Worm (Caenorhabditis elegans) whole organism, mixed stage, embryonic: Measurements from ENCODE around the gene F55F1.2.

Source experiments
- M03D4.4 ChIP-seq: sonication (generic microtip); optimal IDR thresholded peaks from 2 replicates; lab custom pipeline; 2017; ENCODE audit warnings: mild to moderate bottlenecking, missing genetic modification characterization, missing compliant biosample characterization
- bed-3 ChIP-seq: fragments of 200-800 bp; sonication (Bioruptor generic); optimal IDR thresholded peaks from 3 replicates; lab custom pipeline; 2018; ENCODE audit warnings: mild to moderate bottlenecking, missing genetic modification characterization, moderate library complexity, missing compliant biosample characterization
- ceh-39 ChIP-seq: fragments of 150-350 bp; optimal IDR thresholded peaks from 2 replicates; lab custom pipeline; 2014; ENCODE audit warnings: missing biosample characterization, missing genetic modification characterization
- ceh-83 ChIP-seq: fragments of 200-800 bp; sonication (Bioruptor generic); optimal IDR thresholded peaks from 2 replicates; lab custom pipeline; 2018; ENCODE audit warnings: mild to moderate bottlenecking, missing genetic modification characterization, missing compliant biosample characterization
- ces-1 ChIP-seq: fragments of 150-350 bp; optimal IDR thresholded peaks from 2 replicates; lab custom pipeline; 2014; ENCODE audit warnings: missing biosample characterization, missing genetic modification reagents, missing genetic modification characterization
- cnd-1 ChIP-seq: fragments of 200-800 bp; sonication (Bioruptor generic); optimal IDR thresholded peaks from 2 replicates; lab custom pipeline; 2018; ENCODE audit warnings: mild to moderate bottlenecking, missing genetic modification characterization, missing compliant biosample characterization
- drap-1 ChIP-seq: fragments of 200-800 bp; sonication (Bioruptor generic); optimal IDR thresholded peaks from 3 replicates; lab custom pipeline; 2018; ENCODE audit warnings: mild to moderate bottlenecking, missing genetic modification characterization, missing compliant biosample characterization
- elt-1 ChIP-seq: sonication (generic microtip); optimal IDR thresholded peaks from 2 replicates; lab custom pipeline; 2017; ENCODE audit warnings: missing genetic modification characterization, mild to moderate bottlenecking, missing compliant biosample characterization, antibody characterized with exemption, moderate library complexity, borderline replicate concordance; ENCODE audit not compliant: insufficient read depth
- elt-3 ChIP-seq: fragments of 150-350 bp; optimal IDR thresholded peaks from 2 replicates; lab custom pipeline; 2014; ENCODE audit warnings: missing biosample characterization, missing genetic modification characterization
- flh-1 ChIP-seq: fragments of 200-800 bp; sonication (Bioruptor generic); optimal IDR thresholded peaks from 2 replicates; lab custom pipeline; 2018; ENCODE audit warnings: mild to moderate bottlenecking, missing genetic modification characterization, moderate library complexity, missing compliant biosample characterization
- ham-2 ChIP-seq: fragments of 200-800 bp; sonication (Bioruptor generic); optimal IDR thresholded peaks from 2 replicates; lab custom pipeline; 2018; ENCODE audit warnings: mild to moderate bottlenecking, missing genetic modification characterization, missing compliant biosample characterization
- lin-13 ChIP-seq: fragments of 150-350 bp; optimal IDR thresholded peaks from 2 replicates; lab custom pipeline; 2014; ENCODE audit warnings: missing biosample characterization, missing genetic modification characterization
- lin-32 ChIP-seq: fragments of 200-800 bp; sonication (Bioruptor generic); optimal IDR thresholded peaks from 2 replicates; lab custom pipeline; 2018; ENCODE audit warnings: mild to moderate bottlenecking, missing genetic modification characterization, missing compliant biosample characterization
- lsy-2 ChIP-seq: fragments of 150-350 bp; optimal IDR thresholded peaks from 2 replicates; lab custom pipeline; 2014; ENCODE audit warnings: missing biosample characterization, missing genetic modification characterization
- mab-5 ChIP-seq: fragments of 150-350 bp; optimal IDR thresholded peaks from 2 replicates; lab custom pipeline; 2014; ENCODE audit warnings: missing biosample characterization, missing genetic modification characterization
- mep-1 ChIP-seq: fragments of 150-350 bp; optimal IDR thresholded peaks from 2 replicates; lab custom pipeline; 2017; ENCODE audit warnings: missing biosample characterization, missing genetic modification reagents, missing genetic modification characterization, inconsistent platforms
- mls-2 ChIP-seq: sonication (generic microtip); optimal IDR thresholded peaks from 2 replicates; lab custom pipeline; 2016; ENCODE audit warnings: mild to moderate bottlenecking, missing genetic modification characterization, moderate library complexity, missing compliant biosample characterization
- nhr-2 ChIP-seq: fragments of 150-350 bp; optimal IDR thresholded peaks from 2 replicates; lab custom pipeline; 2014; ENCODE audit warnings: missing biosample characterization, missing genetic modification characterization
- nhr-237 ChIP-seq: fragments of 150-350 bp; optimal IDR thresholded peaks from 2 replicates; lab custom pipeline; 2014; ENCODE audit warnings: missing biosample characterization, missing genetic modification characterization
- nhr-28 ChIP-seq: fragments of 150-350 bp; optimal IDR thresholded peaks from 2 replicates; lab custom pipeline; 2014; ENCODE audit warnings: missing biosample characterization, missing genetic modification characterization
- nhr-76 ChIP-seq: sonication (generic microtip); optimal IDR thresholded peaks from 2 replicates; lab custom pipeline; 2017; ENCODE audit warnings: missing biosample characterization, missing genetic modification characterization
- pha-4 ChIP-seq: fragments of 150-350 bp; optimal IDR thresholded peaks from 2 replicates; lab custom pipeline; 2018; ENCODE audit warnings: missing biosample characterization, missing genetic modification reagents, missing genetic modification characterization
- sem-2 ChIP-seq: fragments of 200-800 bp; sonication (Bioruptor generic); optimal IDR thresholded peaks from 2 replicates; lab custom pipeline; 2018; ENCODE audit warnings: mild to moderate bottlenecking, missing genetic modification characterization, missing compliant biosample characterization
- snpc-4 ChIP-seq: fragments of 150-350 bp; optimal IDR thresholded peaks from 2 replicates; lab custom pipeline; 2014; ENCODE audit warnings: missing biosample characterization, missing genetic modification characterization
- sptf-1 ChIP-seq: sonication (generic microtip); optimal IDR thresholded peaks from 2 replicates; lab custom pipeline; 2017; ENCODE audit warnings: mild to moderate bottlenecking, missing genetic modification characterization, moderate library complexity, missing compliant biosample characterization
- unc-120 ChIP-seq: sonication (generic microtip); optimal IDR thresholded peaks from 2 replicates; lab custom pipeline; 2017; ENCODE audit warnings: missing genetic modification characterization, missing compliant biosample characterization; ENCODE audit not compliant: poor library complexity, severe bottlenecking
- unc-39 ChIP-seq: fragments of 150-350 bp; optimal IDR thresholded peaks from 2 replicates; lab custom pipeline; 2014; ENCODE audit warnings: missing biosample characterization, missing genetic modification characterization
- unc-62 ChIP-seq: fragments of 150-350 bp; optimal IDR thresholded peaks from 2 replicates; lab custom pipeline; 2014; ENCODE audit warnings: missing biosample characterization, missing genetic modification reagents, missing genetic modification characterization
- zip-8 ChIP-seq: fragments of 150-350 bp; optimal IDR thresholded peaks from 2 replicates; lab custom pipeline; 2014; ENCODE audit warnings: missing biosample characterization, missing genetic modification characterization
- ztf-11 ChIP-seq: fragments of 150-350 bp; optimal IDR thresholded peaks from 2 replicates; lab custom pipeline; 2014; ENCODE audit warnings: missing biosample characterization, missing genetic modification characterization

Gene F55F1.2

DNA sequence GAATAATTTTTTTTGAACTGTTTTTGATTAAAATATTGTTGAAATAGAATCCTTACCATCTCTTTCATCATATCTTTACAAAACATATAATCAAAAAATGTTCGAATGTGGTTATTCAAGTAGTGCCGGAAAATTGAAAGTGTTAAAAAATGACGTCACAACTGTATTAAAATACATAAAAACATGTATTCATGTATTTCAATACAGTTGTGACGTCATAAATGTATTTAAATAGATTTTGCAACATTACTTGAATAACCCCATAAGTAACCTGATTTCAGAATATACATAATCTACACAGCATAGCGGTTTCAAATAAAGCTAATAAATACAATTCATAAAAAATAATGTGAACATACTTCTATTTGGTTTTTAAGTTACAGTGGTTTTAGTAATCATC, 7.1 kb upstream of the F55F1.2 start:
- TF ChIP-seq zip-8 (tag; lab: Kevin White, UChicago): peak; percentile 96
- TF ChIP-seq bed-3 (GFP tag; lab: Kevin White, UChicago): no peak

DNA sequence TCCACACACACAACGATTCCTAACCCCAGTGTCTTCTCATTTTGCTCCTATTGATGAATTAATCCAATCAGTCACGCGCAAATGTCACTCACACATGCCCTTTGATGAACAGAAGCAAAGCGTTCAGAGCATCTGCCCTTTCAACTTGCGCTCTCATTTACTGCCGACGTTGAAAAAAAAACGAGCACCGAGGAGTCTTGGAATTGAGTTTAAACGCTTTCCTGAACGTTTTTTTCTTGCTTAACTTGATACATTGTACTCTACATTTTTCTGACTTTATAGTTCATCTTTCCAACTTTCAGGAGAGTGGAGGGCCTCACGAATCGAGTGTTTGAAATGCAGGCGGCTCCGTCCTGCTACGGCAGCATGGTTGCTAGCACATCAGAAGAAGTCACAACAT, 1.9 kb upstream of the F55F1.2 start, which contains the start of gene cgef-1:
TSS of gene cgef-1 (plus strand) at position 301 of the 400 bp plus-strand sequence.
- peak; percentile 75 for TF ChIP-seq ces-1
- TF ChIP-seq nhr-2 (tag; lab: Kevin White, UChicago): no peak

DNA sequence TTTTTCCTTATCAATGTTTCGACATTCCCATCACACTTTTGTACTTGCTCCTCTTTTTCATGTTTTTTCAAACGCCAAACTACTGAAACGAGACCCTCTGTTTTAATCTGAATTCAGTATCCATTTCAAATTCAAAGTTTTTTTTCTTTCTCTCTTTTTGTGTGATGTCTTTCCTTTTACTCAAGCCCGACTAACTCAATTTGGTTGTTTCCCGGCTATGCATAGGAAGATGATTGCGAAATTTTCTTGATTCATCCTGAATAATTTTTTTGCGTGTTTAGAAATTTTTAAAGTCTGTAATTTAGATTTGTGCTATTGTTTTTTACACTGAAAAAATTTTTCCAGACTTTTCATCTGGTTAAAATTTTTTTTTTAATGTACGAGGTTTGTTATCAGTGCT, 5.6 kb downstream of the F55F1.2 start:
- no peak for TF ChIP-seq drap-1 (GFP tag; lab: Kevin White, UChicago)
- peak; percentile 80 for TF ChIP-seq ces-1

DNA sequence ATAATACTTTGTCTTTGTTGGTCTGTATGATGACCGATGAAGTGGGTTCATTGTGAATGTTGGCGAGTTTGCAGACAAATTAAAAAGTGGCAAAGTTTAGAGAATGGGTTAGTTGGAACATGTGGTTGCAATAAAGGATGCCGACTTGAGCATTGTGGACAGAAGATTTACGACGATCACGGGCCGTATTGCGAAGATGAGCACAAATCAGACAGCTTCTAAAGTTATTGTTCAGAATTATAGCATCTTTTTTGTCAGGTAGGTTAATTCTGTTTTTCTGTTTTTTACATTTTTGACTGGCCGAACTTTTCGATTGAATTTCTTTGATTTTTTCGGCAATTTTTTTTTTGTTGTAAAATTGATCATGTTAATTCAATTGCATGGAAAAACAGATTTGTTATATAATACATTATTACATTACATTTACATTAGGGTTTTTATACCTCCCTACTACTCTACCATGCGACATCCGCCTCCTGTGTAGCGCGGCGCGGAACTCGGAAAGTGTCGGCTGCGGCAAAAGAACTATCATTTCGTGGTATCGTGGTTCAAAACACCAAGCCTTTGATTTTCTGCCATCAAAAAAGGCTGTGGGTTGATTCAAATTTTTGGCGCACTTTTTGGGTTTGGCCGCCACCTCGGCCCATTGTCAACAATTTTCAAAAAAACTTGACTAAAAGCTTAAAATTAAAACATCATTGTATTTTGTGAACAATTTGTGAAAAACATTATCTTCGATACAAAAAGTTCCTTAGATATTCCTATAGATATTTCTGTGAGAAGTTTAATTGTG, 6.2 kb downstream of the F55F1.2 start, which contains the start of gene unc-2:
TSS of gene unc-2 (minus strand) at position 51 of the 793 bp plus-strand sequence.
- TF ChIP-seq mep-1 (tag; lab: Kevin White, UChicago) (no peak), snpc-4 (no peak), lin-13 (no peak), lin-32 (no peak), ham-2 (GFP tag; lab: Kevin White, UChicago) (no peak), nhr-76 (tag; lab: Kevin White, UChicago) (no peak), ceh-39 (no peak), nhr-237 (tag; lab: Kevin White, UChicago) (no peak)
- TF ChIP-seq, all 35 proteins: peak for 0

DNA sequence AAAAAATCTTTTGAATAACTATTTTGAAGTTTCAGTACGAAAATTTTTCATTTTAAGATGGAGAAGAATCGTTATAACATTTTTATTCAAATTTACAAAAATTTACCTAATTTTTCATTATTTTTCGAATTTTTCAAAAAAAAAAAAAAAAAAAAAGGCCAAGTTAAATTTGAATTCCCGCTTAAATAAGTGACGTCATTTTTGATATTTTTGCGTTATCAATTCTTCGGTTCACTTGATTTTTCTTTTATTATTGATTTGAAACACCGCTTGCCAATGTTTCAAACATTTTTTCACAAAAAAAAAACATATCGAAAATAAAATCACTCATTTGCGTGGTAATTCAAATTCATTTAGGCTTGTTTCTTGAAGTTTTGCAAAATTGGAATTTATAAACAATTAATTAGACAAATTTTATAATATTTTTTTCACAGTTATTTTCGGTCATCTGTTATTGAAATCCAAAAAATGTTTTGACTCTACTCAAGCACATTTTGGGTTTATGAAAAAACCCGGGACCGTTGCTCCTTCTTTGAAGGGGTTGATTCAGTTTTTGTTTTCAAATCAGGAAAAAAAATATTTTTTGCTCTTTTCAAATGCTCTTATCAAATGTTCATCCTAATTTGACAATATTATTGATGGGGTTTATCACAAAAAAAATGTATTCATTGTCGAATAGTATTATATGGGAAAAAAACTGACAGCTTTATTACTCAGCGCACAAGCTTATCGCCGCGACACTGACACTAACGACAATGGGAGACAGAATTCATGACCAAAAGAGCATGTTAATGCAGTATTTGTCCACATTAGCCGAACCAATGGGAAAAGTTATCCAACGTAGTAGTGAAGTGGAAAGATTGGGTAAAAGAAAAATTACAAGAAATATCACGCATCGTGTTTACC, 15.6 kb downstream of the F55F1.2 start:
- TF ChIP-seq nhr-2 (tag; lab: Kevin White, UChicago): no peak
- TF ChIP-seq ztf-11 (tag; lab: Kevin White, UChicago): no peak
- no peak for TF ChIP-seq sptf-1 (tag; lab: Kevin White, UChicago)
- no peak for TF ChIP-seq ces-1
- no peak for TF ChIP-seq ceh-83 (GFP tag; lab: Kevin White, UChicago)
- no peak for TF ChIP-seq flh-1 (GFP tag; lab: Kevin White, UChicago)
- TF ChIP-seq elt-3 (tag; lab: Kevin White, UChicago): no peak
- no peak for TF ChIP-seq pha-4 (tag; lab: Kevin White, UChicago)
- TF ChIP-seq unc-62 (GFP tag; lab: Kevin White, UChicago): no peak
- TF ChIP-seq nhr-237 (tag; lab: Kevin White, UChicago): no peak
- no peak for TF ChIP-seq ham-2 (GFP tag; lab: Kevin White, UChicago)
- no peak for TF ChIP-seq M03D4.4 (tag; lab: Kevin White, UChicago)
- TF ChIP-seq mab-5 (tag; lab: Kevin White, UChicago): no peak
- no peak for TF ChIP-seq drap-1 (GFP tag; lab: Kevin White, UChicago)
- no peak for TF ChIP-seq mls-2 (tag; lab: Kevin White, UChicago)
- TF ChIP-seq snpc-4: no peak
- no peak for TF ChIP-seq cnd-1 (tag; lab: Kevin White, UChicago)

DNA sequence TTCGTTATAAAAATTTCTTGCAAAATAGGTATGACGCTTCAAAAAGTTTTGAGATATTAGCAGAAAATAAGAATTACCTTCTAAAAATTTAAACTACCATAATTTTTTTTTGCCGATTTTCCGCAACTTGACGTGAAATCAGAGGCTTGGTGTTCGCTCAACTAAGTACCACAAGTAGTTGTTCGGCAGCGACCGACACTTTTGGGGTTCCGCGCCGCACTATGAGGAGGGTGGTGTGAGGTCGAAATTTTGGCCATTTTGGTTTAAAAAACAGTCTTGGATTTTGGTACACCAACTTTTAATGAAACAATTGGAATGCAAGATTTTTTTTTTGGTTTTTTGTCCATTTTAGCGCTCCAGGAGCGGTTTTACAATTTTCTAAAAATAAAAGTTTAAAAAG, 17.0 kb downstream of the F55F1.2 start:
- TF ChIP-seq nhr-28 (tag; lab: Kevin White, UChicago): no peak
- TF ChIP-seq M03D4.4 (tag; lab: Kevin White, UChicago): no peak
- TF ChIP-seq elt-1 (tag; lab: Kevin White, UChicago): no peak
- TF ChIP-seq pha-4 (tag; lab: Kevin White, UChicago): no peak
- TF ChIP-seq bed-3 (GFP tag; lab: Kevin White, UChicago): no peak
- TF ChIP-seq sem-2 (GFP tag; lab: Kevin White, UChicago): no peak
- TF ChIP-seq lin-13: no peak
- no peak for TF ChIP-seq elt-3 (tag; lab: Kevin White, UChicago)
- no peak for TF ChIP-seq unc-120 (tag; lab: Kevin White, UChicago)
- TF ChIP-seq ces-1: no peak
- no peak for TF ChIP-seq snpc-4
- TF ChIP-seq flh-1 (GFP tag; lab: Kevin White, UChicago): no peak
- no peak for TF ChIP-seq ceh-39
- TF ChIP-seq unc-62 (GFP tag; lab: Kevin White, UChicago): no peak
- TF ChIP-seq nhr-2 (tag; lab: Kevin White, UChicago): no peak
- TF ChIP-seq unc-39 (tag; lab: Kevin White, UChicago): no peak
- no peak for TF ChIP-seq nhr-237 (tag; lab: Kevin White, UChicago)
- no peak for TF ChIP-seq nhr-76 (tag; lab: Kevin White, UChicago)
- TF ChIP-seq lsy-2 (tag; lab: Kevin White, UChicago): no peak
- TF ChIP-seq ceh-83 (GFP tag; lab: Kevin White, UChicago): no peak
- TF ChIP-seq, all 35 proteins: peak for 0
